Fruit fly (Drosophila melanogaster) whole organism, embryonic: ENCODE data around the gene Gfat2.

ENCODE experiments used
- CG10209 ChIP-seq: fragments of 200-800 bp; sonication (Bioruptor generic); optimal IDR thresholded peaks from 3 replicates; lab custom pipeline; 2017; ENCODE audit warnings: missing biosample characterization, mild to moderate bottlenecking, missing genetic modification characterization, missing genetic modification reagents
- CG12155 ChIP-seq: fragments of 200-800 bp; sonication (Bioruptor generic); optimal IDR thresholded peaks from 3 replicates; lab custom pipeline; 2016; ENCODE audit warnings: missing biosample characterization, missing genetic modification characterization
- CG1603 ChIP-seq: fragments of 200-800 bp; sonication (Bioruptor generic); optimal IDR thresholded peaks from 2 replicates; lab custom pipeline; 2019; ENCODE audit warnings: missing biosample characterization, mild to moderate bottlenecking, missing genetic modification characterization, moderate library complexity
- CG17612 ChIP-seq: fragments of 200-800 bp; sonication (Bioruptor generic); IDR thresholded peaks from 2 replicates; pipeline ENCODE4 v1.3.6; 2022; ENCODE audit warnings: missing biosample characterization, missing genetic modification characterization
- CG17829 ChIP-seq: fragments of 200-800 bp; optimal IDR thresholded peaks from 2 replicates; lab custom pipeline; 2019; ENCODE audit warnings: missing biosample characterization, mild to moderate bottlenecking, missing genetic modification characterization, moderate library complexity
- CG1792 ChIP-seq: fragments of 200-800 bp; sonication (Bioruptor generic); optimal IDR thresholded peaks from 2 replicates; lab custom pipeline; 2016; ENCODE audit warnings: missing biosample characterization, missing genetic modification characterization
- CG3838 ChIP-seq: fragments of 200-800 bp; sonication (Bioruptor generic); optimal IDR thresholded peaks from 3 replicates; lab custom pipeline; 2016; ENCODE audit warnings: missing biosample characterization, missing genetic modification characterization
- CG3995 ChIP-seq: fragments of 200-800 bp; sonication (Bioruptor generic); optimal IDR thresholded peaks from 3 replicates; lab custom pipeline; 2016; ENCODE audit warnings: missing biosample characterization, missing genetic modification characterization
- CG4328 ChIP-seq: fragments of 200-800 bp; sonication (Bioruptor generic); optimal IDR thresholded peaks from 3 replicates; lab custom pipeline; 2017; ENCODE audit warnings: missing biosample characterization, missing genetic modification reagents, missing genetic modification characterization
- CG6689 ChIP-seq: fragments of 200-800 bp; sonication (Bioruptor generic); IDR thresholded peaks from 2 replicates; pipeline ENCODE4 v1.3.6; 2022; ENCODE audit warnings: missing biosample characterization, missing genetic modification characterization
- CG8359 ChIP-seq: fragments of 200-800 bp; sonication (Bioruptor generic); optimal IDR thresholded peaks from 2 replicates; lab custom pipeline; 2017; ENCODE audit warnings: missing biosample characterization, mild to moderate bottlenecking, missing genetic modification characterization, borderline replicate concordance
- CG8765 ChIP-seq: fragments of 200-800 bp; sonication (Bioruptor generic); IDR thresholded peaks from 2 replicates; pipeline ENCODE4 v1.3.6; 2022; ENCODE audit warnings: missing biosample characterization, missing genetic modification characterization
- CG8944 ChIP-seq: fragments of 200-800 bp; sonication (Bioruptor generic); optimal IDR thresholded peaks from 3 replicates; lab custom pipeline; 2016; ENCODE audit warnings: missing biosample characterization, missing genetic modification characterization
- Chrac-16 ChIP-seq: fragments of 200-800 bp; sonication (Bioruptor generic); optimal IDR thresholded peaks from 3 replicates; lab custom pipeline; 2016; ENCODE audit warnings: missing biosample characterization, missing genetic modification characterization
- CkIIα-i1 ChIP-seq: fragments of 200-800 bp; sonication (Bioruptor generic); IDR thresholded peaks from 2 replicates; pipeline ENCODE4 v1.3.6; 2022; ENCODE audit warnings: missing biosample characterization, missing genetic modification characterization
- Deaf1 ChIP-seq: fragments of 200-800 bp; optimal IDR thresholded peaks from 3 replicates; lab custom pipeline; 2019; ENCODE audit warnings: missing biosample characterization, mild to moderate bottlenecking, missing genetic modification characterization, moderate library complexity
- Dfd ChIP-seq, 2 experiments: fragments of >200 bp; optimal IDR thresholded peaks; 2 replicates each; lab custom pipeline; 2017; ENCODE audit warnings: missing biosample characterization in 2 of 2, missing genetic modification characterization in 2 of 2
- Gug ChIP-seq: fragments of 200-800 bp; sonication (Bioruptor generic); IDR thresholded peaks from 4 replicates; pipeline ENCODE4 v1.3.6; 2022; ENCODE audit warnings: missing biosample characterization, missing genetic modification characterization
- H15 ChIP-seq: fragments of 200-800 bp; sonication (Bioruptor generic); IDR thresholded peaks from 3 replicates; pipeline ENCODE4 v1.3.6; 2022; ENCODE audit warnings: missing biosample characterization, missing genetic modification characterization
- Hey ChIP-seq: fragments of 200-800 bp; sonication (Bioruptor generic); optimal IDR thresholded peaks from 3 replicates; lab custom pipeline; 2018; ENCODE audit warnings: missing biosample characterization, mild to moderate bottlenecking, missing genetic modification characterization
- Hmr ChIP-seq: fragments of 200-800 bp; sonication (Bioruptor generic); optimal IDR thresholded peaks from 3 replicates; lab custom pipeline; 2017; ENCODE audit warnings: mild to moderate bottlenecking, missing biosample characterization, missing genetic modification reagents, missing genetic modification characterization
- Hmx ChIP-seq: fragments of 200-800 bp; sonication (Bioruptor generic); optimal IDR thresholded peaks from 2 replicates; lab custom pipeline; 2016; ENCODE audit warnings: missing biosample characterization, missing genetic modification characterization
- Mes4 ChIP-seq: fragments of 200-800 bp; sonication (Bioruptor generic); optimal IDR thresholded peaks from 2 replicates; lab custom pipeline; 2016; ENCODE audit warnings: missing biosample characterization, missing genetic modification characterization
- NC2β ChIP-seq: fragments of 200-800 bp; sonication (Bioruptor generic); optimal IDR thresholded peaks from 2 replicates; lab custom pipeline; 2016; ENCODE audit warnings: missing biosample characterization, missing genetic modification characterization
- NFAT ChIP-seq: fragments of 200-800 bp; sonication (Bioruptor generic); IDR thresholded peaks from 2 replicates; pipeline ENCODE4 v1.3.6; 2022; ENCODE audit warnings: missing biosample characterization, missing genetic modification characterization
- Nf-YC ChIP-seq: fragments of 200-800 bp; optimal IDR thresholded peaks from 3 replicates; lab custom pipeline; 2019; ENCODE audit warnings: missing biosample characterization, mild to moderate bottlenecking, missing genetic modification characterization, moderate library complexity
- Pdp1 ChIP-seq, 2 experiments: fragments of 200-800 bp; sonication (Bioruptor generic); optimal IDR thresholded peaks; 3 replicates each; lab custom pipeline; 2016; ENCODE audit warnings: missing biosample characterization in 2 of 2, missing genetic modification characterization in 2 of 2, mild to moderate bottlenecking in 1 of 2, moderate library complexity in 1 of 2
- Usf ChIP-seq: fragments of 200-800 bp; sonication (Bioruptor generic); optimal IDR thresholded peaks from 2 replicates; lab custom pipeline; 2017; ENCODE audit warnings: missing genotype, missing biosample characterization, missing genetic modification characterization
- br ChIP-seq: fragments of >200 bp; optimal IDR thresholded peaks from 2 replicates; lab custom pipeline; 2017
- btn ChIP-seq: fragments of 200-800 bp; sonication (Bioruptor generic); optimal IDR thresholded peaks from 2 replicates; lab custom pipeline; 2016; ENCODE audit warnings: missing biosample characterization, missing genetic modification characterization
- cg ChIP-seq: fragments of 200-800 bp; sonication (Bioruptor generic); optimal IDR thresholded peaks from 3 replicates; lab custom pipeline; 2019; ENCODE audit warnings: missing biosample characterization, mild to moderate bottlenecking, missing genetic modification characterization, moderate library complexity
- ci ChIP-seq: fragments of 200-800 bp; sonication (Bioruptor generic); IDR thresholded peaks from 3 replicates; pipeline ENCODE4 v1.3.6; 2022; ENCODE audit warnings: missing biosample characterization, missing genetic modification characterization
- crp ChIP-seq, 2 experiments: fragments of 200-800 bp; sonication (Bioruptor generic); optimal IDR thresholded peaks; 2 replicates in 1 of 2; 3 replicates in 1 of 2; lab custom pipeline; 2017; ENCODE audit warnings: missing biosample characterization in 2 of 2, missing genetic modification characterization in 2 of 2, mild to moderate bottlenecking in 1 of 2, moderate library complexity in 1 of 2
- danr ChIP-seq: fragments of 200-800 bp; sonication (Bioruptor generic); IDR thresholded peaks from 2 replicates; pipeline ENCODE4 v1.3.6; 2022; ENCODE audit warnings: missing biosample characterization, missing genetic modification characterization
- dmrt99B ChIP-seq: fragments of 200-800 bp; sonication (Bioruptor generic); optimal IDR thresholded peaks from 2 replicates; lab custom pipeline; 2018; ENCODE audit warnings: missing biosample characterization, mild to moderate bottlenecking, missing genetic modification characterization, moderate library complexity
- fd64A ChIP-seq: fragments of 200-800 bp; sonication (Bioruptor generic); optimal IDR thresholded peaks from 3 replicates; lab custom pipeline; 2018; ENCODE audit warnings: missing biosample characterization, mild to moderate bottlenecking, missing genetic modification characterization
- gt ChIP-seq: fragments of 200-800 bp; sonication (Bioruptor generic); IDR thresholded peaks from 2 replicates; pipeline ENCODE4 v1.3.6; 2022; ENCODE audit warnings: missing biosample characterization, missing genetic modification characterization
- her ChIP-seq: fragments of 200-800 bp; sonication (Bioruptor generic); optimal IDR thresholded peaks from 2 replicates; lab custom pipeline; 2016; ENCODE audit warnings: missing biosample characterization, missing genetic modification characterization
- hkb ChIP-seq, 2 experiments: fragments of 200-800 bp in 1 of 2; fragments of >200 bp in 1 of 2; sonication (Bioruptor generic) in 1 of 2; IDR thresholded peaks in 1 of 2; optimal IDR thresholded peaks in 1 of 2; 2 replicates each; pipeline versions ENCODE4 v1.3.6 to Lab custom; 2017 to 2022; ENCODE audit warnings: missing biosample characterization in 1 of 2, missing genetic modification characterization in 1 of 2
- lilli ChIP-seq: fragments of 200-800 bp; sonication (Bioruptor generic); optimal IDR thresholded peaks from 3 replicates; lab custom pipeline; 2016; ENCODE audit warnings: missing biosample characterization, missing genetic modification characterization
- mld ChIP-seq: fragments of 200-800 bp; sonication (Bioruptor generic); IDR thresholded peaks from 3 replicates; pipeline ENCODE4 v1.3.6; 2022; ENCODE audit warnings: missing biosample characterization, missing genetic modification characterization; ENCODE audit not compliant: partially characterized antibody
- odd ChIP-seq: fragments of 200-800 bp; sonication (Bioruptor generic); optimal IDR thresholded peaks from 2 replicates; lab custom pipeline; 2017; ENCODE audit warnings: missing biosample characterization, mild to moderate bottlenecking, missing genetic modification characterization
- pan ChIP-seq, 4 experiments: fragments of >200 bp in 3 of 4; fragments of 200-800 bp in 1 of 4; sonication (Bioruptor generic) in 1 of 4; optimal IDR thresholded peaks in 3 of 4; IDR thresholded peaks in 1 of 4; 2 replicates each; pipeline versions ENCODE4 v1.3.6 to Lab custom; 2017 to 2022; ENCODE audit warnings: missing biosample characterization in 2 of 4, missing genetic modification characterization in 2 of 4, mixed read lengths in 1 of 4
- phol ChIP-seq: fragments of 200-800 bp; sonication (Bioruptor generic); optimal IDR thresholded peaks from 3 replicates; lab custom pipeline; 2018; ENCODE audit warnings: missing biosample characterization, mild to moderate bottlenecking, missing genetic modification characterization, moderate library complexity
- salm ChIP-seq: fragments of 200-800 bp; sonication (Bioruptor generic); optimal IDR thresholded peaks from 2 replicates; lab custom pipeline; 2018; ENCODE audit warnings: missing biosample characterization, mild to moderate bottlenecking, missing genetic modification characterization
- schlank ChIP-seq: fragments of 200-800 bp; sonication (Bioruptor generic); optimal IDR thresholded peaks from 2 replicates; lab custom pipeline; 2018; ENCODE audit warnings: missing biosample characterization, mild to moderate bottlenecking, missing genetic modification characterization
- sens ChIP-seq: fragments of 200-800 bp; sonication (Bioruptor generic); peaks from one replicate; lab custom pipeline; 2016; ENCODE audit warnings: missing biosample characterization, missing genetic modification characterization
- tna ChIP-seq: fragments of 200-800 bp; sonication (Bioruptor generic); IDR thresholded peaks from 2 replicates; pipeline ENCODE4 v1.3.6; 2022; ENCODE audit warnings: missing biosample characterization, missing genetic modification characterization; ENCODE audit not compliant: partially characterized antibody
- unpg ChIP-seq: fragments of 200-800 bp; sonication (Bioruptor generic); optimal IDR thresholded peaks from 3 replicates; lab custom pipeline; 2018; ENCODE audit warnings: missing biosample characterization, mild to moderate bottlenecking, missing genetic modification characterization, moderate library complexity

Gfat2 gene

dm6 chr3R:28335462-28335998 is 4.0 kb downstream of the Gfat2 start (continued):
- TF ChIP-seq CG3838 (GFP tag; lab: Kevin White, UChicago) (peak; percentile 24), lilli (peak; percentile 81), danr (GFP tag; lab: Robert Waterston, UW) (peak; percentile 32; the same call in 1 of the 2 replicates), Dfd (GFP tag; optimal IDR thresholded peaks at IDR 0.05; lab: Kevin White, UChicago) (no peak), CG8765 (GFP tag; lab: Robert Waterston, UW) (peak; percentile 42; the same call in 1 of the 2 replicates), Gug (GFP tag; lab: Robert Waterston, UW) (peak; percentile 43; the same call in 3 of the 4 replicates), CG12155 (peak; percentile 40), CG1603 (tag; lab: Kevin White, UChicago) (peak; percentile 91), CG17612 (GFP tag; lab: Robert Waterston, UW) (no peak), CG8944 (GFP tag; lab: Kevin White, UChicago) (peak; percentile 80), pan (optimal IDR thresholded peaks at IDR 0.05; lab: Kevin White, UChicago) (no peak), pan (GFP tag; optimal IDR thresholded peaks at IDR 0.05 in 1 of 2, IDR thresholded peaks at IDR 0.05 in 1 of 2) (peak in 1 of 2 experiments; percentile 58), crp (GFP tag; optimal IDR thresholded peaks at IDR 0.05; lab: Kevin White, UChicago) (peak; percentile 73 to 93), odd (GFP tag; lab: Kevin White, UChicago) (peak; percentile 53), hkb (optimal IDR thresholded peaks at IDR 0.05; lab: Kevin White, UChicago) (peak; percentile 72), hkb (GFP tag; IDR thresholded peaks at IDR 0.05; lab: Robert Waterston, UW) (peak; percentile 71), Hmx (GFP tag; lab: Kevin White, UChicago) (no peak), Pdp1 (GFP tag; optimal IDR thresholded peaks at IDR 0.05; lab: Kevin White, UChicago) (peak; percentile 74 to 98), Mes4 (peak; percentile 81), gt (GFP tag; lab: Robert Waterston, UW) (peak; percentile 75), Deaf1 (tag; lab: Kevin White, UChicago) (peak; percentile 35), CG6689 (GFP tag; lab: Robert Waterston, UW) (peak; percentile 79), br (no peak), CG1792 (GFP tag; lab: Kevin White, UChicago) (peak; percentile 67), Usf (GFP tag; lab: Kevin White, UChicago) (peak; percentile 65), Chrac-16 (peak; percentile 79), H15 (GFP tag; lab: Robert Waterston, UW) (peak; percentile 54; the same call in 1 of the 3 replicates), dmrt99B (peak; percentile 62), CG3995 (peak; percentile 32), Nf-YC (tag; lab: Kevin White, UChicago) (peak; percentile 77), phol (tag; lab: Kevin White, UChicago) (peak; percentile 87), cg (GFP tag; lab: Kevin White, UChicago) (no peak), tna (GFP tag; lab: Robert Waterston, UW) (no peak), CG4328 (GFP tag; lab: Kevin White, UChicago) (peak; percentile 85), her (peak; percentile 71), ci (GFP tag; lab: Robert Waterston, UW) (peak; percentile 80), Hmr (peak; percentile 82), CkIIα-i1 (no peak), schlank (tag; lab: Kevin White, UChicago) (peak; percentile 70), CG17829 (tag; lab: Kevin White, UChicago) (peak; percentile 80), CG8359 (no peak), unpg (GFP tag; lab: Kevin White, UChicago) (peak; percentile 75), mld (GFP tag; lab: Robert Waterston, UW) (no peak), NC2β (peak; percentile 90), salm (peak; percentile 36), btn (GFP tag; lab: Kevin White, UChicago) (peak; percentile 54), fd64A (peak; percentile 34), Hey (tag; lab: Kevin White, UChicago) (peak; percentile 59), NFAT (no peak), sens (peak; percentile 97), CG10209 (peak; percentile 78)
